Worm (Caenorhabditis elegans): ENCODE data around the gene str-109.

- TF ChIP-seq lin-39 (tag; optimal IDR thresholded peaks at IDR 0.05) (no peak), ceh-82 (tag; optimal IDR thresholded peaks at IDR 0.05) (no peak)
Observed at ce11 chrV:16174109-16174508, 12.1 kb upstream of the str-109 start.
